Fruit fly (Drosophila melanogaster) whole organism, pupa: Measurements from ENCODE around the gene Nubp1.

ENCODE experiments used
- CG10348 ChIP-seq: fragments of 200-800 bp; sonication (Bioruptor generic); IDR thresholded peaks from 2 replicates; pipeline ENCODE4 v1.3.6; 2022; ENCODE audit warnings: missing biosample characterization, missing genetic modification characterization
- CG12605 ChIP-seq: fragments of 200-800 bp; sonication (Bioruptor generic); IDR thresholded peaks from 2 replicates; pipeline ENCODE4 v1.3.6; 2022; ENCODE audit warnings: missing biosample characterization, missing genetic modification characterization
- CG13204 ChIP-seq: fragments of 200-800 bp; sonication (Bioruptor generic); optimal IDR thresholded peaks from 2 replicates; lab custom pipeline; 2018; ENCODE audit warnings: missing biosample characterization, mild to moderate bottlenecking, missing genetic modification characterization, moderate library complexity
- CG14655 ChIP-seq: fragments of 200-800 bp; sonication (Bioruptor generic); optimal IDR thresholded peaks from 3 replicates; lab custom pipeline; 2017; ENCODE audit warnings: mild to moderate bottlenecking, missing biosample characterization, missing genetic modification reagents, missing genetic modification characterization
- CG15710 ChIP-seq: fragments of 200-800 bp; sonication (Bioruptor generic); optimal IDR thresholded peaks from 2 replicates; lab custom pipeline; 2018; ENCODE audit warnings: missing biosample characterization, mild to moderate bottlenecking, missing genetic modification characterization, moderate library complexity
- CG17806 ChIP-seq: fragments of 200-800 bp; sonication (Bioruptor generic); optimal IDR thresholded peaks from 2 replicates; lab custom pipeline; 2018; ENCODE audit warnings: missing biosample characterization, mild to moderate bottlenecking, missing genetic modification characterization, moderate library complexity
- CG32121 ChIP-seq: fragments of 200-800 bp; sonication (Bioruptor generic); IDR thresholded peaks from 2 replicates; pipeline ENCODE4 v1.3.6; 2022; ENCODE audit warnings: missing biosample characterization, missing genetic modification characterization
- CG34367 ChIP-seq: fragments of 200-800 bp; sonication (Bioruptor generic); optimal IDR thresholded peaks from 2 replicates; lab custom pipeline; 2018; ENCODE audit warnings: missing biosample characterization, mild to moderate bottlenecking, missing genetic modification characterization
- CG4496 ChIP-seq: fragments of 200-800 bp; sonication (Bioruptor generic); IDR thresholded peaks from 3 replicates; pipeline ENCODE4 v1.3.6; 2022; ENCODE audit warnings: missing biosample characterization, missing genetic modification characterization
- CG8159 ChIP-seq: fragments of 200-800 bp; sonication (Bioruptor generic); optimal IDR thresholded peaks from 3 replicates; lab custom pipeline; 2018; ENCODE audit warnings: missing biosample characterization, mild to moderate bottlenecking, missing genetic modification characterization, moderate library complexity
- CG8301 ChIP-seq: fragments of 200-800 bp; sonication (Bioruptor generic); optimal IDR thresholded peaks from 2 replicates; lab custom pipeline; 2018; ENCODE audit warnings: missing biosample characterization, mild to moderate bottlenecking, missing genetic modification characterization
- CG9948 ChIP-seq: fragments of 200-800 bp; sonication (Bioruptor generic); optimal IDR thresholded peaks from 2 replicates; lab custom pipeline; 2018; ENCODE audit warnings: missing biosample characterization, mild to moderate bottlenecking, missing genetic modification characterization, moderate library complexity
- D1 ChIP-seq: fragments of 200-800 bp; sonication (Bioruptor generic); optimal IDR thresholded peaks from 2 replicates; lab custom pipeline; 2018; ENCODE audit warnings: missing biosample characterization, mild to moderate bottlenecking, missing genetic modification characterization, moderate library complexity
- EcR ChIP-seq: fragments of 200-800 bp; sonication (Bioruptor generic); optimal IDR thresholded peaks from 3 replicates; lab custom pipeline; 2019; ENCODE audit warnings: missing biosample characterization, missing genetic modification characterization, mild to moderate bottlenecking, moderate library complexity, missing genetic modification reagents
- Ets98B ChIP-seq: fragments of 200-800 bp; sonication (Bioruptor generic); IDR thresholded peaks from 2 replicates; pipeline ENCODE4 v1.3.6; 2022; ENCODE audit warnings: missing biosample characterization, missing genetic modification characterization
- Pif1A ChIP-seq: fragments of 200-800 bp; sonication (Bioruptor generic); optimal IDR thresholded peaks from 3 replicates; lab custom pipeline; 2016; ENCODE audit warnings: missing biosample characterization, missing genetic modification characterization
- Pif1B ChIP-seq: fragments of 200-800 bp; sonication (Bioruptor generic); optimal IDR thresholded peaks from 3 replicates; lab custom pipeline; 2016; ENCODE audit warnings: missing biosample characterization, missing genetic modification characterization
- Snoo ChIP-seq: fragments of 200-800 bp; sonication (Bioruptor generic); optimal IDR thresholded peaks from 3 replicates; lab custom pipeline; 2017; ENCODE audit warnings: missing biosample characterization, mild to moderate bottlenecking, missing genetic modification characterization, inconsistent platforms
- fd96Ca ChIP-seq: fragments of 200-800 bp; sonication (Bioruptor generic); IDR thresholded peaks from 3 replicates; pipeline ENCODE4 v1.3.6; 2022; ENCODE audit warnings: missing biosample characterization, missing genetic modification characterization
- gl ChIP-seq: fragments of 200-800 bp; sonication (Bioruptor generic); optimal IDR thresholded peaks from 2 replicates; lab custom pipeline; 2018; ENCODE audit warnings: missing biosample characterization, mild to moderate bottlenecking, missing genetic modification characterization
- rn ChIP-seq: fragments of 200-800 bp; sonication (Bioruptor generic); IDR thresholded peaks from 2 replicates; pipeline ENCODE4 v1.3.6; 2022; ENCODE audit warnings: missing biosample characterization, missing genetic modification characterization

Gene Nubp1

DNA sequence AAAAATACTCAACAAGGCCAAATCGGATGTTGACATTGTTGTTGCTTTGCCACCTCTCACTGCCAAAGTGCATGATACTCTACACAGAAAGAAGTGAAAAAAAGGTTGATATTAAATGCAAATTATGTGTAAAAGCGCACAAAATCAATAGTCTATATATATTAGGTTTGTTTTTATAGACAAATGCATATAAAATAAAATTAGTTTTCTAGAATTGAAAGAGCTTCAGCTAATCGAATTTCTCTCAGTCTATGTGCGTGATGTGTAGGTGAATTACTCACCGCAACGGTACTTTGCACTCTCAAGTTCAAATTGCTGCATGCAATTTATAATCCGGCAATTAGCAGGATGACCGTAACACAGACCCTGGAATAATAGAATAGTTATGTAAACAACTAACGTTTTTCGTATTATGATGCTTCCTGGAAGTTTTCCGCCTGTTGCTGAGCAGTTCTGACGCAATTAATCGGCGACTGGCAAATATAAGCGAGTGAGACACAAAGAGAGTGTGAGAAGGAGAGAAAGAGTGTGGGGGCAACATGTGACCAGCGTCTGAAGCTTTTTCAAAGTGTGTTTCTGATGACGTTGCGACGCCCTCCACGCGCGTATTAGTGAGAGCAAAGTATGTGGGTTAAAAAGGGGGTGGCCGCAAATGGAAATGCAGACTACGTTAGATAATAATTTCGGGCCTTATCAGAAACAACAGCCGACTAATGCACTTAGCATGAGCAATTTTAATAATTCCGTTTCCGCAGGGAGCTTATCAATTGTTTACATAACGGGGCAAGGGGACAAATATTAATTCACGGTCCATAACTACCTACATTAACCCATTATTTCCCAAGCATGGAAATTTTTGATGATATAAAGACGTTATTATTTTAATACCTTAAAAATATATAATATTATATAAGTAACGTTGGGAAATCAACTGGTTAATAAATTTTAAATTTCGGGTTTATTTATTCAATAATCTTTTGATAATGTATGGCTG is 11.3 kb upstream of the Nubp1 start:
- TF ChIP-seq CG32121 (GFP tag; lab: Robert Waterston, UW) (peak; percentile 97), CG13204 (GFP tag; lab: Kevin White, UChicago) (no peak), CG12605 (peak; percentile 92), Pif1B (GFP tag; lab: Kevin White, UChicago) (peak; percentile 93), CG15710 (tag; lab: Kevin White, UChicago) (peak; percentile 90), fd96Ca (GFP tag; lab: Robert Waterston, UW) (peak; percentile 84), Pif1A (GFP tag; lab: Kevin White, UChicago) (peak; percentile 96), CG4496 (GFP tag; lab: Robert Waterston, UW) (peak; percentile 98), CG34367 (peak; percentile 89), Ets98B (GFP tag; lab: Robert Waterston, UW) (peak; percentile 96), CG8159 (tag; lab: Kevin White, UChicago) (peak; percentile 96), gl (peak; percentile 83), CG14655 (GFP tag; lab: Kevin White, UChicago) (peak; percentile 94), EcR (GFP tag; lab: Kevin White, UChicago) (peak; percentile 84), CG9948 (tag; lab: Kevin White, UChicago) (peak; percentile 94), D1 (tag; lab: Kevin White, UChicago) (peak; percentile 69), Snoo (tag; lab: Kevin White, UChicago) (peak; percentile 87), CG17806 (peak; percentile 96), rn (GFP tag; lab: Robert Waterston, UW) (peak; percentile 94), CG10348 (GFP tag; lab: Robert Waterston, UW) (peak; percentile 79), CG8301 (tag; lab: Kevin White, UChicago) (peak; percentile 93)

DNA sequence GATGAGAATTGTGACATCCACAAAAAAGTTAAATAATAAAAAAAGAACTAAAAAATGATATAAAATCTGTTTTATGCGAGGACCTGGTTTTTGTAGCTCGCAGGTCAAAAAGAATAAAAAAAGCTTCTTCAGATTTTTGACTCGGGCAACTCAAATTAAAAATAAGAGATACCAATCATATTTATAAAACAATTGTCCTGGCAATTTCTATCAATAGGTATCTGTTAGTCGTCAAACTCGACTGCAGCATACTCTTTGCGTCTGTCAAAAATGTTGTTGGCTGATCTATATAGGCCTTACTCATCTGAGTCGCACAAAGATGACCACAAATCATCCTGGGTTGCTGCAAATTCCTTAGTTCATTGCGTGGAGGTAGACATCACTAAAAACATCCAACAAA is 9.8 kb upstream of the Nubp1 start:
- TF ChIP-seq CG9948 (tag; lab: Kevin White, UChicago) (no peak), D1 (tag; lab: Kevin White, UChicago) (no peak), CG15710 (tag; lab: Kevin White, UChicago) (no peak), fd96Ca (GFP tag; lab: Robert Waterston, UW) (no peak), Ets98B (GFP tag; lab: Robert Waterston, UW) (no peak), CG8301 (tag; lab: Kevin White, UChicago) (no peak), CG14655 (GFP tag; lab: Kevin White, UChicago) (no peak), CG32121 (GFP tag; lab: Robert Waterston, UW) (no peak), Pif1A (GFP tag; lab: Kevin White, UChicago) (no peak), CG4496 (GFP tag; lab: Robert Waterston, UW) (no peak), CG34367 (no peak), EcR (GFP tag; lab: Kevin White, UChicago) (no peak), rn (GFP tag; lab: Robert Waterston, UW) (no peak), Pif1B (GFP tag; lab: Kevin White, UChicago) (no peak), gl (no peak), CG13204 (GFP tag; lab: Kevin White, UChicago) (no peak), CG8159 (tag; lab: Kevin White, UChicago) (no peak), CG17806 (no peak)

DNA sequence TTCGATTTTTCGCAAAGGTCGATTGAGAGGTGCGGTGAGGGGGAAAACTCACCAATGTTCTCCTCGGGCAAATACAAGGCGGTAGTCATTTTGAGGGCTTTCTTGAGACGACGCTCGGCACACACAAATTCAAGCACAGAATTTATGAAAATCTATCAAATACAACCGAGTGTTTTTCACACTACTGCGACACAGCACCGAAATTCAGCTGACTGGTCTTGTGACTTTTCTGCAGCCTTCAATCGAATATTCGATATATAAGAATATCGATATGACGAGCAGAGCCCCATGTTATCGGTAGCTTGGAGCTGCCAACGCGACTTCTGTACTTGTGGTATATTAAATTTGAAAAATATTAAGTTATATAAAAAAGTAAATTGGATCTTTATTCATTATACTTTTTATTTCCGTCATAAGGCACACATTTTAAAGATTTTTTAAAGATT is 4.7 kb upstream of the Nubp1 start, which contains the start of gene VhaSFD:
TSS of gene VhaSFD (minus strand) at position 249 of the 446 bp plus-strand sequence.
- TF ChIP-seq CG8159 (tag; lab: Kevin White, UChicago): no peak
- TF ChIP-seq CG32121 (GFP tag; lab: Robert Waterston, UW): 0 out of 2 replicates have a peak, but pooled peaks have one; percentile 38
- peak; percentile 6 for TF ChIP-seq gl
- TF ChIP-seq CG4496 (GFP tag; lab: Robert Waterston, UW): 0 out of 3 replicates have a peak, but pooled peaks have one; percentile 33
- peak; percentile 26 for TF ChIP-seq Snoo (tag; lab: Kevin White, UChicago)
- no peak for TF ChIP-seq Pif1A (GFP tag; lab: Kevin White, UChicago)

DNA sequence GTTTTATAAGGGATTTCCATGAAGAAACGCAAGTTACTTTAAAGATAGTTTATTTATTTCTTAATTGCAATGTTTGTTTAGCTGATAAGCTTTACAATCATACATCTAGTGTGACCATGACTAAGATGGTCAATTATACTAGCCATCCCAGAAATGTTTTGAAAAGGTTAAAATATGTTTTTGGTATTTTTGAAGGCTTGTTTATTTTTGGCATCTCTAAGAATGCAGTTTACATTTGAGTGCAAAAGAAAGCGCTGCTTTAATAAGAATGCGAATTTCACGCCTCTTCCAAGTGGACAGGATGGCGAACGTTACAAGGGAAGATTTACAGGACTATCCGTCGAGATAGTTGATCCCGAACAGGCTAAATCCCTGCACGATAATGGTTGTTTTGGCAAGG is 2.8 kb upstream of the Nubp1 start, which contains the start of gene Tsen2:
TSS of gene Tsen2 (plus strand) at position 222 of the 400 bp plus-strand sequence.
- TF ChIP-seq Snoo (tag; lab: Kevin White, UChicago): no peak
- TF ChIP-seq Pif1A (GFP tag; lab: Kevin White, UChicago): no peak
- TF ChIP-seq CG4496 (GFP tag; lab: Robert Waterston, UW): no peak
- no peak for TF ChIP-seq EcR (GFP tag; lab: Kevin White, UChicago)
- TF ChIP-seq CG14655 (GFP tag; lab: Kevin White, UChicago): no peak
- TF ChIP-seq CG17806: no peak
- TF ChIP-seq CG32121 (GFP tag; lab: Robert Waterston, UW): no peak
- TF ChIP-seq CG34367: no peak

DNA sequence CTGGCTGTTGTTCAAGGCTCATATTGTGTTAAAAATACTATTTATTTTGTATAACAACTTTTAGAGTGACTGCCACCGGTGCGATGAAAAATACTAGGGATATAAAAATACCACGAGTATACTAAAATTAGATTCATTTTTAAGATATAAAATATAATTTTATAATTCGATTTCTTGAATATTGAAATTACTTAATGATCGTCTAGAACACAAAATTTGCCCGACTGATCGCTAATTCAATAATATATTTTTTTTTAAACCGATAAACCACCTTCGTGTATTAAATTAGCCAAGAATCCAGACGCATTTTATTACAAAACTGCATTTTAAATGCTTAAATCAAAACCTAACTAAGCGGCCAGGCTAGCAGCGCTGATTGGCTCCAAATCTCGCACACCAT is 1.4 kb upstream of the Nubp1 start, which contains the start of gene CG17996:
TSS of gene CG17996 (minus strand) at position 101 of the 400 bp plus-strand sequence.
- TF ChIP-seq Ets98B (GFP tag; lab: Robert Waterston, UW): no peak
- no peak for TF ChIP-seq Pif1B (GFP tag; lab: Kevin White, UChicago)
- TF ChIP-seq Pif1A (GFP tag; lab: Kevin White, UChicago): no peak
- no peak for TF ChIP-seq rn (GFP tag; lab: Robert Waterston, UW)
- TF ChIP-seq CG17806: no peak
- no peak for TF ChIP-seq EcR (GFP tag; lab: Kevin White, UChicago)
- no peak for TF ChIP-seq CG32121 (GFP tag; lab: Robert Waterston, UW)
- no peak for TF ChIP-seq CG12605
- TF ChIP-seq CG34367: no peak
- no peak for TF ChIP-seq Snoo (tag; lab: Kevin White, UChicago)
- no peak for TF ChIP-seq CG8301 (tag; lab: Kevin White, UChicago)
- no peak for TF ChIP-seq D1 (tag; lab: Kevin White, UChicago)
- no peak for TF ChIP-seq fd96Ca (GFP tag; lab: Robert Waterston, UW)
- TF ChIP-seq CG14655 (GFP tag; lab: Kevin White, UChicago): no peak
- no peak for TF ChIP-seq CG4496 (GFP tag; lab: Robert Waterston, UW)
- TF ChIP-seq gl: no peak
- no peak for TF ChIP-seq CG10348 (GFP tag; lab: Robert Waterston, UW)
- TF ChIP-seq, all 21 proteins: peak for 0
